Fruit fly (Drosophila melanogaster) whole organism, wandering third instar larva: ENCODE measurements around the gene CG13062.
A peak's percentile ranks its signal among the peaks of the same experiment; 100 is the strongest.

Source experiments
- CrebA ChIP-seq: fragments of 200-800 bp; sonication (Bioruptor generic); optimal IDR thresholded peaks from 2 replicates; lab custom pipeline; 2016; ENCODE audit warnings: missing biosample characterization, mild to moderate bottlenecking, missing genetic modification characterization, borderline replicate concordance
- Hr83 ChIP-seq: fragments of 200-300 bp; sonication (Bioruptor generic); optimal IDR thresholded peaks from 2 replicates; lab custom pipeline; 2016; ENCODE audit warnings: missing biosample characterization, mild to moderate bottlenecking, missing genetic modification characterization, moderate library complexity; ENCODE audit not compliant: poor library complexity, severe bottlenecking
- Myc ChIP-seq: fragments of >200 bp; optimal IDR thresholded peaks from 2 replicates; lab custom pipeline; 2017
- br ChIP-seq: fragments of 200-800 bp; sonication (Bioruptor generic); optimal IDR thresholded peaks from 2 replicates; lab custom pipeline; 2016; ENCODE audit warnings: missing biosample characterization, missing genetic modification characterization
- h ChIP-seq: fragments of 200-800 bp; sonication (Bioruptor generic); optimal IDR thresholded peaks from 3 replicates; lab custom pipeline; 2016; ENCODE audit warnings: missing biosample characterization, mild to moderate bottlenecking, missing genetic modification characterization
- pan ChIP-seq: fragments of >200 bp; optimal IDR thresholded peaks from 2 replicates; lab custom pipeline; 2017
- psq ChIP-seq: fragments of 200-800 bp; sonication (Bioruptor generic); optimal IDR thresholded peaks from 3 replicates; lab custom pipeline; 2017; ENCODE audit warnings: missing biosample characterization, mild to moderate bottlenecking, missing genetic modification characterization, moderate library complexity
- rgr ChIP-seq: fragments of 200-800 bp; sonication (Bioruptor generic); optimal IDR thresholded peaks from 3 replicates; lab custom pipeline; 2016; ENCODE audit warnings: missing biosample characterization, mild to moderate bottlenecking, missing genetic modification characterization
- sage ChIP-seq: fragments of 200-800 bp; sonication (Bioruptor generic); optimal IDR thresholded peaks from 2 replicates; lab custom pipeline; 2016; ENCODE audit warnings: missing biosample characterization, mild to moderate bottlenecking, missing genetic modification characterization
- sv ChIP-seq: fragments of 200-800 bp; sonication (Bioruptor generic); optimal IDR thresholded peaks from 3 replicates; lab custom pipeline; 2016; ENCODE audit warnings: missing biosample characterization, missing genetic modification characterization

DNA sequence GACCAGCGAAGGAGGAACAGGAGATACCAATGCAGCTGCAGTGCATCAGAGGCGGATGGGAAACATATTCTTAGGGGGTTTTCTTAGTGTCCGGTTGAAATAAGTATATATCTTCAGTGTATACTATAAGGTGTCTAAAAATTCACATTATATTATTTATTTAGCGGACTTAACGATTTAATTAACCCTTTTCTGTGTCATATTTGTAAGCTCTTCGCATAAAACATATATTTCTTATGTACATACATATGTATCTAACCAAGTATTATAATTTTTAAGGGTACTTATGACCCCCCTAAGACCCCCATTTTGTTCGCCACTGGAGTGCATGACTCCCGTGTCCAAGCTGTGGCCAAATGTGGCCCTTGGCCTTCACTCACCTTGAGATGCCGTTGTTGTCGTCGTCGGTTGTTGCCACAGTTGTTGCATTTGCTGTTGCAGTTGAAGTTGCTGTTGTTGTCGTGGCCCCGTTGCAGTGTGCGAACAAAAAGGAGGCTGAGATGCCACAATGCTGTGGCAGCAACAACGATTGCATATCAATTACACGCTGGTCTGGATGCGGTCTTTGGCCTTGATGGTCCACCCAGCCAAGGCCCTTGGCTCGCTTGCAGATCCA lies 47.2 kb downstream of the CG13062 start:
- peak; percentile 69 for TF ChIP-seq h (GFP tag; lab: Kevin White, UChicago)
- TF ChIP-seq CrebA (GFP tag; lab: Kevin White, UChicago): no peak
- TF ChIP-seq br: peak; percentile 51
- TF ChIP-seq psq (GFP tag; lab: Kevin White, UChicago): peak; percentile 53
- no peak for TF ChIP-seq sv (GFP tag; lab: Kevin White, UChicago)
- no peak for TF ChIP-seq sage (GFP tag; lab: Kevin White, UChicago)
- TF ChIP-seq pan (lab: Kevin White, UChicago): no peak
- TF ChIP-seq rgr (GFP tag; lab: Kevin White, UChicago): peak; percentile 56
- TF ChIP-seq Myc (lab: Kevin White, UChicago): no peak
- TF ChIP-seq Hr83 (GFP tag; lab: Kevin White, UChicago): no peak
